Worm (Caenorhabditis elegans): ENCODE data around the gene math-5.

Gene math-5

ce11 chrII:1882705-1883104 is at the start of gene math-5:
Gene math-5 (minus strand): TSS chrII:1882805.
- TF ChIP-seq elt-2 (tag; optimal IDR thresholded peaks at IDR 0.05) (no peak), F13H6.1 (tag; optimal IDR thresholded peaks at IDR 0.05) (no peak), ceh-19 (GFP tag; optimal IDR thresholded peaks at IDR 0.05) (no peak), fkh-6 (tag; optimal IDR thresholded peaks at IDR 0.05) (no peak), zip-5 (tag; optimal IDR thresholded peaks at IDR 0.05) (no peak)

ce11 chrII:1928578-1928977 is 46.0 kb upstream of the math-5 start:
- TF ChIP-seq pax-1 (tag; optimal IDR thresholded peaks at IDR 0.05) (no peak), dve-1 (tag; optimal IDR thresholded peaks at IDR 0.05) (no peak), hlh-15 (tag; optimal IDR thresholded peaks at IDR 0.05) (no peak), ceh-2 (tag; optimal IDR thresholded peaks at IDR 0.05) (no peak), npax-4 (tag; optimal IDR thresholded peaks at IDR 0.05) (no peak), ceh-9 (tag; optimal IDR thresholded peaks at IDR 0.05) (no peak), madf-2 (tag; optimal IDR thresholded peaks at IDR 0.05) (no peak), ztf-16 (tag; optimal IDR thresholded peaks at IDR 0.05) (no peak), nhr-11 (tag; optimal IDR thresholded peaks at IDR 0.05) (no peak), pros-1 (tag; optimal IDR thresholded peaks at IDR 0.05) (no peak), fax-1 (tag; optimal IDR thresholded peaks at IDR 0.05) (no peak), Y22D7AL.16 (tag; optimal IDR thresholded peaks at IDR 0.05) (no peak)

ce11 chrII:1926162-1926561 is 43.6 kb upstream of the math-5 start, which contains the start of gene F52C6.2:
Gene F52C6.2 (plus strand): TSS chrII:1926462.
- TF ChIP-seq dve-1 (tag; optimal IDR thresholded peaks at IDR 0.05) (no peak), ceh-9 (tag; optimal IDR thresholded peaks at IDR 0.05) (no peak), pag-3 (tag; optimal IDR thresholded peaks at IDR 0.05; ENCODE audit: borderline replicate concordance) (no peak), tbx-7 (tag; optimal IDR thresholded peaks at IDR 0.05) (no peak), unc-86 (tag; optimal IDR thresholded peaks at IDR 0.05) (no peak)

- TF ChIP-seq nhr-232 (tag; optimal IDR thresholded peaks at IDR 0.05) (no peak), fax-1 (tag; optimal IDR thresholded peaks at IDR 0.05) (no peak)
Observed at ce11 chrII:1924459-1924858, 41.9 kb upstream of the math-5 start, which contains the start of gene F52C6.3. Gene F52C6.3 (plus strand): TSS chrII:1924759.

- TF ChIP-seq nhr-11 (tag; optimal IDR thresholded peaks at IDR 0.05), result no peak
- TF ChIP-seq C38D4.7 (GFP tag; optimal IDR thresholded peaks at IDR 0.05), result no peak
- TF ChIP-seq nfya-1 (tag; optimal IDR thresholded peaks at IDR 0.05), result no peak
- TF ChIP-seq zip-5 (tag; optimal IDR thresholded peaks at IDR 0.05), result no peak
- no peak for TF ChIP-seq ceh-22 (tag; optimal IDR thresholded peaks at IDR 0.05)
- no peak for TF ChIP-seq mec-3 (tag; optimal IDR thresholded peaks at IDR 0.05; ENCODE audit: borderline replicate concordance)
- TF ChIP-seq fkh-10 (GFP tag; optimal IDR thresholded peaks at IDR 0.05), result no peak
- no peak for TF ChIP-seq ceh-6 (GFP tag; optimal IDR thresholded peaks at IDR 0.05)
- no peak for TF ChIP-seq ref-2 (tag; optimal IDR thresholded peaks at IDR 0.05)
- TF ChIP-seq ceh-30 (tag; optimal IDR thresholded peaks at IDR 0.05), result no peak
- TF ChIP-seq ets-4 (tag; optimal IDR thresholded peaks at IDR 0.05), result no peak
- TF ChIP-seq lin-11 (tag; optimal IDR thresholded peaks at IDR 0.05), result no peak
Observed at ce11 chrII:1922665-1923187, 40.1 kb upstream of the math-5 start, which contains the start of the genes bath-2 and F52C6.4. Gene bath-2 (minus strand): TSS chrII:1922765. Gene F52C6.4 (plus strand): TSS chrII:1923137.

ce11 chrII:1921018-1921417 is 38.4 kb upstream of the math-5 start, which contains the start of gene bath-7:
Gene bath-7 (minus strand): TSS chrII:1921118.
- no peak for TF ChIP-seq odd-2 (tag; optimal IDR thresholded peaks at IDR 0.05)
- no peak for TF ChIP-seq sdc-2 (tag; optimal IDR thresholded peaks at IDR 0.05)
- no peak for TF ChIP-seq dmd-4 (tag; optimal IDR thresholded peaks at IDR 0.05; ENCODE audit: borderline replicate concordance)
- no peak for TF ChIP-seq rnt-1 (tag; optimal IDR thresholded peaks at IDR 0.05)
- no peak for TF ChIP-seq ets-4 (tag; optimal IDR thresholded peaks at IDR 0.05)
- no peak for TF ChIP-seq nhr-232 (tag; optimal IDR thresholded peaks at IDR 0.05)
- TF ChIP-seq unc-86 (tag; optimal IDR thresholded peaks at IDR 0.05), result no peak
- no peak for TF ChIP-seq unc-42 (tag; optimal IDR thresholded peaks at IDR 0.05)
- TF ChIP-seq ttx-3 (tag; optimal IDR thresholded peaks at IDR 0.05), result no peak
- TF ChIP-seq npax-4 (tag; optimal IDR thresholded peaks at IDR 0.05), result no peak

All from whole organism, late embryonic.